Worm (Caenorhabditis elegans): ENCODE data around the gene W08G11.3.

ce11 chrV:16401519-16401918 lies 34.0 kb downstream of the W08G11.3 start, which contains the start of gene F13A7.14:
- TF ChIP-seq lin-39 (tag; optimal IDR thresholded peaks at IDR 0.05) = peak; percentile 65
- peak; percentile 81 for TF ChIP-seq nhr-23 (tag; optimal IDR thresholded peaks at IDR 0.05)
- peak; percentile 73 for TF ChIP-seq pha-4 (tag; optimal IDR thresholded peaks at IDR 0.05)
- TF ChIP-seq zag-1 (tag; optimal IDR thresholded peaks at IDR 0.05) = no peak
- no peak for TF ChIP-seq nhr-237 (tag; optimal IDR thresholded peaks at IDR 0.05)
- TF ChIP-seq tbx-2 (tag; optimal IDR thresholded peaks at IDR 0.05) = no peak
- TF ChIP-seq elt-3 (tag; optimal IDR thresholded peaks at IDR 0.05) = no peak
- no peak for TF ChIP-seq nhr-77 (tag; optimal IDR thresholded peaks at IDR 0.05)
- peak; percentile 41 for TF ChIP-seq elt-2 (tag; optimal IDR thresholded peaks at IDR 0.05)

All from whole organism, L3 larva.